Worm (Caenorhabditis elegans) whole organism, young adult: Measurements from ENCODE around the gene T13F2.2.

Experiments
- B0019.2 ChIP-seq: fragments of 200-800 bp; sonication (Bioruptor generic); conservative IDR thresholded peaks from 2 replicates; pipeline ENCODE4 v1.3.6; 2022; ENCODE audit warnings: missing genetic modification reagents, missing genetic modification characterization, missing compliant biosample characterization
- C06A6.2 ChIP-seq: fragments of 200-800 bp; sonication (Bioruptor generic); conservative IDR thresholded peaks from 2 replicates; pipeline ENCODE4 v1.3.6; 2022; ENCODE audit warnings: missing genetic modification characterization, missing compliant biosample characterization
- F22D6.2 ChIP-seq: sonication (generic microtip); optimal IDR thresholded peaks from 2 replicates; lab custom pipeline; 2016; ENCODE audit warnings: mild to moderate bottlenecking, missing genetic modification characterization, missing compliant biosample characterization
- F33H1.4 ChIP-seq: fragments of 200-800 bp; sonication (Bioruptor generic); IDR thresholded peaks from 2 replicates; pipeline ENCODE4 v1.3.6; 2022; ENCODE audit warnings: missing genetic modification reagents, missing genetic modification characterization, missing compliant biosample characterization
- F37B4.10 ChIP-seq: fragments of 200-800 bp; sonication (Bioruptor generic); IDR thresholded peaks from 2 replicates; pipeline ENCODE4 v1.3.6; 2022; ENCODE audit warnings: missing genetic modification characterization, missing compliant biosample characterization
- F39B2.1 ChIP-seq: fragments of 200-800 bp; sonication (Bioruptor generic); IDR thresholded peaks from 2 replicates; pipeline ENCODE4 v1.3.6; 2022; ENCODE audit warnings: missing genetic modification reagents, missing genetic modification characterization, missing compliant biosample characterization
- T07F8.4 ChIP-seq: sonication (generic microtip); optimal IDR thresholded peaks from 2 replicates; lab custom pipeline; 2016; ENCODE audit warnings: mild to moderate bottlenecking, missing genetic modification characterization, moderate library complexity, missing compliant biosample characterization
- Y53G8AR.9 ChIP-seq: fragments of 200-800 bp; sonication (Bioruptor generic); conservative IDR thresholded peaks from 2 replicates; pipeline ENCODE4 v1.3.6; 2022; ENCODE audit warnings: missing genetic modification reagents, missing genetic modification characterization, missing compliant biosample characterization
- Y67H2A.10 ChIP-seq: fragments of 200-800 bp; sonication (Bioruptor generic); conservative IDR thresholded peaks from 2 replicates; pipeline ENCODE4 v1.3.6; 2022; ENCODE audit warnings: missing genetic modification reagents, missing genetic modification characterization, missing compliant biosample characterization
- akir-1 ChIP-seq: fragments of 200-800 bp; sonication (Bioruptor generic); optimal IDR thresholded peaks from 2 replicates; lab custom pipeline; 2018; ENCODE audit warnings: mild to moderate bottlenecking, missing genetic modification characterization, moderate library complexity, missing compliant biosample characterization
- aptf-3 ChIP-seq: fragments of 200-800 bp; sonication (Bioruptor generic); IDR thresholded peaks from 2 replicates; pipeline ENCODE4 v1.3.6; 2022; ENCODE audit warnings: missing genetic modification characterization, missing compliant biosample characterization
- cebp-1 ChIP-seq, 2 experiments: fragments of 200-800 bp in 1 of 2; sonication (Bioruptor generic) in 1 of 2; sonication (generic microtip) in 1 of 2; IDR thresholded peaks in 1 of 2; optimal IDR thresholded peaks in 1 of 2; 2 replicates each; pipeline versions ENCODE4 v1.3.6 to Lab custom; 2017 to 2022; ENCODE audit warnings: missing compliant biosample characterization in 2 of 2, missing genetic modification characterization in 2 of 2, mild to moderate bottlenecking in 1 of 2, missing genetic modification reagents in 1 of 2, moderate library complexity in 1 of 2
- chd-7 ChIP-seq: sonication (generic microtip); optimal IDR thresholded peaks from 2 replicates; lab custom pipeline; 2016; ENCODE audit warnings: mild to moderate bottlenecking, missing genetic modification characterization, moderate library complexity, missing compliant biosample characterization
- dox-1 ChIP-seq: fragments of 200-800 bp; sonication (Bioruptor generic); IDR thresholded peaks from 2 replicates; pipeline ENCODE4 v1.3.6; 2022; ENCODE audit warnings: missing genetic modification reagents, missing genetic modification characterization, missing compliant biosample characterization
- dpff-1 ChIP-seq: sonication (generic microtip); optimal IDR thresholded peaks from 2 replicates; lab custom pipeline; 2017; ENCODE audit warnings: mild to moderate bottlenecking, missing genetic modification characterization, missing compliant biosample characterization
- dpl-1 ChIP-seq: fragments of 150-350 bp; optimal IDR thresholded peaks from 2 replicates; lab custom pipeline; 2014; ENCODE audit warnings: missing biosample characterization, missing genetic modification reagents, missing genetic modification characterization
- efl-1 ChIP-seq: fragments of 150-350 bp; optimal IDR thresholded peaks from 2 replicates; lab custom pipeline; 2014; ENCODE audit warnings: missing biosample characterization, missing genetic modification reagents, missing genetic modification characterization
- egl-44 ChIP-seq: fragments of 200-800 bp; sonication (Bioruptor generic); IDR thresholded peaks from 2 replicates; pipeline ENCODE4 v1.3.6; 2022; ENCODE audit warnings: missing genetic modification reagents, missing genetic modification characterization, missing compliant biosample characterization
- egrh-3 ChIP-seq: fragments of 200-800 bp; sonication (Bioruptor generic); IDR thresholded peaks from 2 replicates; pipeline ENCODE4 v1.3.6; 2022; ENCODE audit warnings: missing genetic modification reagents, missing genetic modification characterization, missing compliant biosample characterization
- ekl-4 ChIP-seq: fragments of 200-800 bp; sonication (Bioruptor generic); IDR thresholded peaks from 2 replicates; pipeline ENCODE4 v1.3.6; 2022; ENCODE audit warnings: missing genetic modification reagents, missing genetic modification characterization, missing compliant biosample characterization
- fkh-3 ChIP-seq: sonication (generic microtip); optimal IDR thresholded peaks from 2 replicates; lab custom pipeline; 2016; ENCODE audit warnings: mild to moderate bottlenecking, missing genetic modification characterization, missing compliant biosample characterization
- hlh-12 ChIP-seq: sonication (generic microtip); optimal IDR thresholded peaks from 2 replicates; lab custom pipeline; 2016; ENCODE audit warnings: missing genetic modification characterization, missing compliant biosample characterization
- hrde-1 ChIP-seq: sonication (generic microtip); optimal IDR thresholded peaks from 2 replicates; lab custom pipeline; 2016; ENCODE audit warnings: missing genetic modification characterization, mild to moderate bottlenecking, missing compliant biosample characterization, moderate library complexity, missing genotype, missing genetic modification reagents, borderline replicate concordance
- lin-26 ChIP-seq: fragments of 200-800 bp; sonication (Bioruptor generic); IDR thresholded peaks from 2 replicates; pipeline ENCODE4 v1.3.6; 2022; ENCODE audit warnings: missing genetic modification reagents, missing genetic modification characterization, missing compliant biosample characterization
- lin-35 ChIP-seq, 3 experiments: fragments of 150-350 bp in 2 of 3; sonication (generic microtip) in 1 of 3; optimal IDR thresholded peaks; 2 replicates each; lab custom pipeline; 2014 to 2018; ENCODE audit warnings: missing biosample characterization in 3 of 3, missing genetic modification characterization in 3 of 3, missing genetic modification reagents in 3 of 3
- lin-54 ChIP-seq: fragments of 200-800 bp; sonication (Bioruptor generic); optimal IDR thresholded peaks from 2 replicates; lab custom pipeline; 2018; ENCODE audit warnings: mild to moderate bottlenecking, missing genetic modification characterization, missing compliant biosample characterization
- lsl-1 ChIP-seq: fragments of 200-800 bp; sonication (Bioruptor generic); optimal IDR thresholded peaks from 2 replicates; lab custom pipeline; 2018; ENCODE audit warnings: mild to moderate bottlenecking, missing genetic modification characterization, moderate library complexity, missing compliant biosample characterization
- lsy-27 ChIP-seq: sonication (generic microtip); optimal IDR thresholded peaks from 2 replicates; lab custom pipeline; 2017; ENCODE audit warnings: missing genetic modification characterization, mild to moderate bottlenecking, missing compliant biosample characterization, antibody characterized with exemption, missing genotype, borderline replicate concordance; ENCODE audit not compliant: insufficient read depth
- madf-6 ChIP-seq: fragments of 200-800 bp; sonication (Bioruptor generic); IDR thresholded peaks from 2 replicates; pipeline ENCODE4 v1.3.6; 2022; ENCODE audit warnings: missing genetic modification reagents, missing genetic modification characterization, missing compliant biosample characterization
- mxl-1 ChIP-seq: sonication (generic microtip); optimal IDR thresholded peaks from 2 replicates; lab custom pipeline; 2016; ENCODE audit warnings: missing genetic modification characterization, missing compliant biosample characterization
- nfya-2 ChIP-seq: fragments of 200-800 bp; sonication (Bioruptor generic); IDR thresholded peaks from 2 replicates; pipeline ENCODE4 v1.3.6; 2022; ENCODE audit warnings: missing genetic modification reagents, missing genetic modification characterization, missing compliant biosample characterization
- nhr-120 ChIP-seq: fragments of 200-800 bp; sonication (Bioruptor generic); IDR thresholded peaks from 2 replicates; pipeline ENCODE4 v1.3.6; 2022; ENCODE audit warnings: missing genetic modification characterization, missing compliant biosample characterization
- pha-4 ChIP-seq: fragments of 150-350 bp; sonication (generic microtip); optimal IDR thresholded peaks from 2 replicates; lab custom pipeline; 2014; ENCODE audit warnings: missing biosample characterization, missing genetic modification reagents, missing genetic modification characterization
- rcor-1 ChIP-seq: fragments of 200-800 bp; sonication (Bioruptor generic); IDR thresholded peaks from 2 replicates; pipeline ENCODE4 v1.3.6; 2022; ENCODE audit warnings: missing genetic modification reagents, missing genetic modification characterization, missing compliant biosample characterization
- repo-1 ChIP-seq: sonication (generic microtip); optimal IDR thresholded peaks from 2 replicates; lab custom pipeline; 2017; ENCODE audit warnings: mild to moderate bottlenecking, missing genetic modification characterization, missing compliant biosample characterization
- snpc-3.4 ChIP-seq: sonication (generic microtip); optimal IDR thresholded peaks from 2 replicates; lab custom pipeline; 2017; ENCODE audit warnings: missing genetic modification characterization, mild to moderate bottlenecking, missing compliant biosample characterization, antibody characterized with exemption, moderate library complexity, missing genotype, missing genetic modification reagents
- snpc-4 ChIP-seq, 5 experiments: fragments of 150-350 bp in 1 of 5; sonication (generic microtip) in 4 of 5; optimal IDR thresholded peaks; 2 replicates each; lab custom pipeline; 2014 to 2018; ENCODE audit warnings: missing genetic modification characterization in 5 of 5, missing biosample characterization in 3 of 5, antibody characterized with exemption in 2 of 5, mild to moderate bottlenecking in 2 of 5, missing compliant biosample characterization in 2 of 5, missing genotype in 2 of 5, moderate library complexity in 2 of 5, missing genetic modification reagents in 1 of 5
- tbp1 ChIP-seq: fragments of 200-800 bp; sonication (Bioruptor generic); optimal IDR thresholded peaks from 2 replicates; lab custom pipeline; 2018; ENCODE audit warnings: mild to moderate bottlenecking, missing genetic modification characterization, missing compliant biosample characterization
- unc-62 ChIP-seq: fragments of 150-350 bp; optimal IDR thresholded peaks from 2 replicates; lab custom pipeline; 2014; ENCODE audit warnings: missing biosample characterization, missing genetic modification reagents, missing genetic modification characterization
- zfh-2 ChIP-seq: fragments of 200-800 bp; sonication (Bioruptor generic); conservative IDR thresholded peaks from 2 replicates; pipeline ENCODE4 v1.3.6; 2022; ENCODE audit warnings: missing genetic modification reagents, missing genetic modification characterization, missing compliant biosample characterization
- zim-3 ChIP-seq: sonication (generic microtip); optimal IDR thresholded peaks from 2 replicates; lab custom pipeline; 2017; ENCODE audit warnings: mild to moderate bottlenecking, missing genetic modification characterization, moderate library complexity, missing compliant biosample characterization
- ztf-26 ChIP-seq: sonication (generic microtip); optimal IDR thresholded peaks from 2 replicates; lab custom pipeline; 2017; ENCODE audit warnings: missing genetic modification characterization, missing compliant biosample characterization
- ztf-3 ChIP-seq: fragments of 200-800 bp; sonication (Bioruptor generic); optimal IDR thresholded peaks from 2 replicates; lab custom pipeline; 2018; ENCODE audit warnings: mild to moderate bottlenecking, missing genetic modification characterization, missing compliant biosample characterization
- ztf-6 ChIP-seq: fragments of 200-800 bp; sonication (Bioruptor generic); IDR thresholded peaks from 2 replicates; pipeline ENCODE4 v1.3.6; 2022; ENCODE audit warnings: missing genetic modification reagents, missing genetic modification characterization, missing compliant biosample characterization

T13F2.2 gene

DNA sequence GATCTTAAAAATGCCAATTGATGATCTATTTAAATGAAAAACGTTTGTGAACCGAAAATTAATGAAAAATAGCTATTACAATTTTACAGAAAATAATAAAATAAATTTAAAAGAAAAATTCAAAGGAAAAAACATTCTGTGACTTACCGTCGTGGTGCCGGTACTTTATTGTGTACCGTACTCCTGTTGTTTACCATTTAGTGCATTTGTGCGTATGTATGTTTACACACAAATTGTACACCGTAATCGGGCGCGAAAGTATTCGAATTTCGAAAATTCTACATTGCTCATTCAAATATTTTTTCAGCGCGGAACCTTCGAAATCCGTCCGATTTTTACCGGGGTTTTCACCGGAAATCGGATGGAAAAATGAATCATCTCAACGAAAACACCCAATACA lies 19.1 kb downstream of the T13F2.2 start, which contains the start of gene T13F2.6 (continued):
- TF ChIP-seq tbp1 (GFP tag; lab: Kevin White, UChicago) (peak; percentile 71), nfya-2 (no peak), C06A6.2 (GFP tag; lab: Robert Waterston, UW) (no peak), snpc-3.4 (peak; percentile 80), lin-26 (GFP tag; lab: Robert Waterston, UW) (no peak), repo-1 (tag; lab: Kevin White, UChicago) (no peak), F37B4.10 (GFP tag; lab: Robert Waterston, UW) (no peak)

DNA sequence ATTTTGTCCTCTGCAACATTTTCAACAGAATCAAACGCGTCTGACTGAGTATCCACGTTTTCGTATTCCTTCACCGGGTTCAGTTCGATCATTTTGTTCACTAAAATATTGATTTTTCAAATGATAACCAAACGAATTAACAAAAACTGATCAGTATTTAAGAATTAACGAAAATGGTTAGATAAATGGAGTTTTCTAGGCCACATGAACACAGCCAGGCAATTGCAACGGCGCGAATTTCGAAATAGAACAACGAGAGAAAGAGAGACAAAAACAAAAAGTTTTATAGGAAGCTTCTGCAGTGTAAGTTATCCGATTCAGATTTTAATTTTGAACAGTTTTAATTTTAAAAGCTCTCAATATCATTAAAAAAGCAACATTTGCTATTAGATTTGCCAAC lies 19.6 kb downstream of the T13F2.2 start, which contains the start of gene sna-2:
Gene sna-2 (minus strand): TSS at position 100 of the 400 bp plus-strand sequence.
- TF ChIP-seq Y53G8AR.9 (GFP tag; lab: Robert Waterston, UW) (no peak), ztf-3 (no peak), nhr-120 (GFP tag; lab: Robert Waterston, UW) (no peak), egrh-3 (no peak), ztf-26 (tag; lab: Kevin White, UChicago) (no peak), C06A6.2 (GFP tag; lab: Robert Waterston, UW) (no peak), B0019.2 (GFP tag; lab: Robert Waterston, UW) (no peak), Y67H2A.10 (no peak), cebp-1 (GFP tag; IDR thresholded peaks at IDR 0.05; lab: Robert Waterston, UW) (no peak), cebp-1 (tag; optimal IDR thresholded peaks at IDR 0.05; lab: Kevin White, UChicago) (no peak), chd-7 (tag; lab: Kevin White, UChicago) (no peak), mxl-1 (tag; lab: Kevin White, UChicago) (no peak), F22D6.2 (tag; lab: Kevin White, UChicago) (no peak), hlh-12 (tag; lab: Kevin White, UChicago) (no peak), ekl-4 (GFP tag; lab: Robert Waterston, UW) (no peak), hrde-1 (tag; lab: Kevin White, UChicago) (no peak), F39B2.1 (GFP tag; lab: Robert Waterston, UW) (no peak), lin-35 (GFP tag; optimal IDR thresholded peaks at IDR 0.05; lab: Kevin White, UChicago) (peak in 1 of 3 experiments; percentile 83), dox-1 (GFP tag; lab: Robert Waterston, UW) (no peak), ztf-6 (GFP tag; lab: Robert Waterston, UW) (no peak), rcor-1 (GFP tag; lab: Robert Waterston, UW) (no peak), snpc-4 (GFP tag; optimal IDR thresholded peaks at IDR 0.05; lab: Kevin White, UChicago) (no peak), snpc-4 (tag; optimal IDR thresholded peaks at IDR 0.05; lab: Kevin White, UChicago) (peak in 1 of 4 experiments; percentile 26), zim-3 (tag; lab: Kevin White, UChicago) (no peak), egl-44 (GFP tag; lab: Robert Waterston, UW) (no peak), lin-54 (GFP tag; lab: Kevin White, UChicago) (peak; percentile 58), T07F8.4 (tag; lab: Kevin White, UChicago) (no peak), aptf-3 (no peak), zfh-2 (GFP tag; lab: Robert Waterston, UW) (no peak), dpl-1 (GFP tag; lab: Kevin White, UChicago) (peak; percentile 60), unc-62 (GFP tag; lab: Kevin White, UChicago) (no peak), efl-1 (GFP tag; lab: Kevin White, UChicago) (peak; percentile 46), lsl-1 (GFP tag; lab: Kevin White, UChicago) (no peak), madf-6 (GFP tag; lab: Robert Waterston, UW) (0 out of 2 replicates have a peak, but pooled peaks have one; percentile 27), akir-1 (GFP tag; lab: Kevin White, UChicago) (no peak), pha-4 (no peak), F33H1.4 (GFP tag; lab: Robert Waterston, UW) (no peak), dpff-1 (tag; lab: Kevin White, UChicago) (no peak), lsy-27 (tag; lab: Kevin White, UChicago) (no peak), fkh-3 (tag; lab: Kevin White, UChicago) (no peak)
- TF ChIP-seq, all 124 proteins: peak for 6
